Worm (Caenorhabditis elegans) whole organism, late embryonic: ENCODE results near the gene T25B9.2.

ENCODE experiments used
- F13H6.1 ChIP-seq: sonication (generic microtip); optimal IDR thresholded peaks from 2 replicates; lab custom pipeline; 2016; ENCODE audit warnings: missing genetic modification characterization, missing compliant biosample characterization
- K02D7.2 ChIP-seq: sonication (generic microtip); optimal IDR thresholded peaks from 2 replicates; lab custom pipeline; 2017; ENCODE audit warnings: mild to moderate bottlenecking, missing genetic modification characterization, missing compliant biosample characterization
- K09A11.1 ChIP-seq: sonication (generic microtip); optimal IDR thresholded peaks from 2 replicates; lab custom pipeline; 2017; ENCODE audit warnings: antibody characterized with exemption, mild to moderate bottlenecking, missing genetic modification characterization, missing compliant biosample characterization; ENCODE audit not compliant: insufficient read depth
- T23F11.4 ChIP-seq: fragments of 200-800 bp; sonication (Bioruptor generic); optimal IDR thresholded peaks from 2 replicates; lab custom pipeline; 2018; ENCODE audit warnings: mild to moderate bottlenecking, missing genetic modification characterization, missing compliant biosample characterization
- ama-1 ChIP-seq: fragments of 150-350 bp; optimal IDR thresholded peaks from 2 replicates; lab custom pipeline; 2014
- ceh-18 ChIP-seq: sonication (generic microtip); optimal IDR thresholded peaks from 2 replicates; lab custom pipeline; 2016; ENCODE audit warnings: missing genetic modification characterization, missing compliant biosample characterization
- ceh-19 ChIP-seq: fragments of 200-800 bp; sonication (Bioruptor generic); optimal IDR thresholded peaks from 2 replicates; lab custom pipeline; 2018; ENCODE audit warnings: mild to moderate bottlenecking, missing genetic modification characterization, missing compliant biosample characterization
- ceh-2 ChIP-seq: sonication (generic microtip); optimal IDR thresholded peaks from 2 replicates; lab custom pipeline; 2016; ENCODE audit warnings: missing genotype, missing genetic modification characterization, missing compliant biosample characterization
- ceh-22 ChIP-seq: sonication (generic microtip); optimal IDR thresholded peaks from 2 replicates; lab custom pipeline; 2017; ENCODE audit warnings: missing biosample characterization, missing genetic modification characterization
- ceh-30 ChIP-seq: fragments of 150-350 bp; optimal IDR thresholded peaks from 2 replicates; lab custom pipeline; 2014; ENCODE audit warnings: missing biosample characterization, missing genetic modification characterization
- ceh-31 ChIP-seq: sonication (generic microtip); optimal IDR thresholded peaks from 2 replicates; lab custom pipeline; 2016; ENCODE audit warnings: missing genetic modification characterization, missing compliant biosample characterization
- ceh-34 ChIP-seq: sonication (generic microtip); optimal IDR thresholded peaks from 2 replicates; lab custom pipeline; 2016; ENCODE audit warnings: mild to moderate bottlenecking, missing genetic modification characterization, missing compliant biosample characterization
- ceh-48 ChIP-seq: sonication (generic microtip); optimal IDR thresholded peaks from 2 replicates; lab custom pipeline; 2016; ENCODE audit warnings: missing genetic modification characterization, inconsistent platforms, missing compliant biosample characterization
- che-1 ChIP-seq: sonication (generic microtip); optimal IDR thresholded peaks from 2 replicates; lab custom pipeline; 2016; ENCODE audit warnings: mild to moderate bottlenecking, missing genetic modification characterization, missing compliant biosample characterization
- dmd-4 ChIP-seq: sonication (generic microtip); optimal IDR thresholded peaks from 2 replicates; lab custom pipeline; 2016; ENCODE audit warnings: borderline replicate concordance, missing genetic modification characterization, missing compliant biosample characterization
- dve-1 ChIP-seq: sonication (generic microtip); optimal IDR thresholded peaks from 2 replicates; lab custom pipeline; 2017; ENCODE audit warnings: antibody characterized with exemption, mild to moderate bottlenecking, missing genetic modification characterization, missing compliant biosample characterization
- elt-2 ChIP-seq: sonication (generic microtip); optimal IDR thresholded peaks from 2 replicates; lab custom pipeline; 2016; ENCODE audit warnings: missing genetic modification reagents, missing genetic modification characterization, missing compliant biosample characterization
- eyg-1 ChIP-seq: sonication (generic microtip); optimal IDR thresholded peaks from 2 replicates; lab custom pipeline; 2016; ENCODE audit warnings: missing genotype, missing genetic modification characterization, missing compliant biosample characterization
- fax-1 ChIP-seq: sonication (generic microtip); optimal IDR thresholded peaks from 2 replicates; lab custom pipeline; 2016; ENCODE audit warnings: missing genotype, missing genetic modification characterization, missing compliant biosample characterization
- fkh-10 ChIP-seq: fragments of 150-350 bp; optimal IDR thresholded peaks from 2 replicates; lab custom pipeline; 2014; ENCODE audit warnings: missing biosample characterization, missing genetic modification reagents, missing genetic modification characterization
- gmeb-2 ChIP-seq: sonication (generic microtip); optimal IDR thresholded peaks from 2 replicates; lab custom pipeline; 2016; ENCODE audit warnings: missing genetic modification characterization, inconsistent platforms, missing compliant biosample characterization
- hlh-13 ChIP-seq: fragments of 200-800 bp; sonication (Bioruptor generic); optimal IDR thresholded peaks from 2 replicates; lab custom pipeline; 2018; ENCODE audit warnings: mild to moderate bottlenecking, missing genetic modification characterization, missing compliant biosample characterization
- hlh-15 ChIP-seq: sonication (generic microtip); optimal IDR thresholded peaks from 2 replicates; lab custom pipeline; 2016; ENCODE audit warnings: missing genetic modification characterization, missing compliant biosample characterization
- hlh-30 ChIP-seq: sonication (generic microtip); optimal IDR thresholded peaks from 2 replicates; lab custom pipeline; 2017; ENCODE audit warnings: antibody characterized with exemption, missing genetic modification characterization, missing compliant biosample characterization; ENCODE audit not compliant: insufficient read depth
- lin-11 ChIP-seq: fragments of 200-800 bp; sonication (Bioruptor generic); optimal IDR thresholded peaks from 2 replicates; lab custom pipeline; 2018; ENCODE audit warnings: mild to moderate bottlenecking, missing genetic modification characterization, missing compliant biosample characterization
- nhr-232 ChIP-seq: sonication (generic microtip); optimal IDR thresholded peaks from 2 replicates; lab custom pipeline; 2016; ENCODE audit warnings: missing genetic modification characterization, missing compliant biosample characterization
- npax-4 ChIP-seq: sonication (generic microtip); optimal IDR thresholded peaks from 2 replicates; lab custom pipeline; 2016; ENCODE audit warnings: missing genetic modification characterization, missing compliant biosample characterization
- pag-3 ChIP-seq: sonication (generic microtip); optimal IDR thresholded peaks from 2 replicates; lab custom pipeline; 2016; ENCODE audit warnings: missing compliant biosample characterization, missing genetic modification characterization, borderline replicate concordance
- pha-2 ChIP-seq: sonication (generic microtip); optimal IDR thresholded peaks from 2 replicates; lab custom pipeline; 2017; ENCODE audit warnings: mild to moderate bottlenecking, missing genetic modification characterization, missing compliant biosample characterization
- pha-4 ChIP-seq: fragments of 150-350 bp; optimal IDR thresholded peaks from 2 replicates; lab custom pipeline; 2018; ENCODE audit warnings: missing biosample characterization, missing genetic modification reagents, missing genetic modification characterization
- pros-1 ChIP-seq: fragments of 150-350 bp; optimal IDR thresholded peaks from 2 replicates; lab custom pipeline; 2014; ENCODE audit warnings: missing biosample characterization, missing genetic modification reagents, missing genetic modification characterization
- rnt-1 ChIP-seq: sonication (generic microtip); optimal IDR thresholded peaks from 2 replicates; lab custom pipeline; 2016; ENCODE audit warnings: missing genetic modification characterization, missing compliant biosample characterization
- sox-4 ChIP-seq: sonication (generic microtip); optimal IDR thresholded peaks from 2 replicates; lab custom pipeline; 2017; ENCODE audit warnings: mild to moderate bottlenecking, missing genetic modification characterization, inconsistent platforms, missing compliant biosample characterization
- tbx-7 ChIP-seq: sonication (generic microtip); optimal IDR thresholded peaks from 2 replicates; lab custom pipeline; 2016; ENCODE audit warnings: missing genotype, missing genetic modification characterization, missing compliant biosample characterization
- ttx-3 ChIP-seq: sonication (generic microtip); optimal IDR thresholded peaks from 2 replicates; lab custom pipeline; 2016; ENCODE audit warnings: missing genetic modification reagents, missing genetic modification characterization, missing compliant biosample characterization
- unc-3 ChIP-seq, 2 experiments: fragments of 200-800 bp in 1 of 2; sonication (Bioruptor generic) in 1 of 2; sonication (generic microtip) in 1 of 2; conservative IDR thresholded peaks in 1 of 2; optimal IDR thresholded peaks in 1 of 2; 2 replicates each; pipeline versions ENCODE4 v1.3.6 to Lab custom; 2016 to 2022; ENCODE audit warnings: missing compliant biosample characterization in 2 of 2, missing genetic modification characterization in 2 of 2, missing genetic modification reagents in 1 of 2
- unc-55 ChIP-seq: sonication (generic microtip); optimal IDR thresholded peaks from 2 replicates; lab custom pipeline; 2017; ENCODE audit warnings: missing biosample characterization, missing genetic modification reagents, missing genetic modification characterization
- unc-86 ChIP-seq: sonication (generic microtip); optimal IDR thresholded peaks from 2 replicates; lab custom pipeline; 2016; ENCODE audit warnings: missing genetic modification characterization, missing compliant biosample characterization

The T25B9.2 gene

DNA sequence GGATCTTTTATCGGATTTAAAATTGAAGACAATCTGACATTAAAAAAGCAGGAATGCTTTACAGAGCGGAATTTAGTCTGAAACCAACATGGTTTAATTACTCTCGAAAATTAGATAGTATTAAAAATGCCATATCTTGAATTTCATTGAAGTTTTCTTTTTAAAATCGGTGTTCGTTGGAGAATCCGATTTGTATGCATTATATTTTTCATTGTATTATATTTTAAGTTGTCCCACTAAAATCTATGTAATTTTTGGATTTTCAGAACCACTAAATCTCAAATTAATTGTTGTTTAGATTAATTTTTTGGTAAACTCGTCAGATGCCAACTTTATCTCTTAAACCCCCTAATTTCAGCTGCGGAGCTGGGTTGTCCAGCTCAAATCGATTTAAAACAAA is 26.9 kb upstream of the T25B9.2 start:
- TF ChIP-seq T23F11.4 (no peak), ceh-18 (tag; lab: Kevin White, UChicago) (no peak), ceh-34 (no peak), npax-4 (no peak), sox-4 (tag; lab: Kevin White, UChicago) (no peak), fkh-10 (GFP tag; lab: Kevin White, UChicago) (no peak), unc-3 (GFP tag; conservative IDR thresholded peaks at IDR 0.05; lab: Robert Waterston, UW) (no peak), unc-3 (tag; optimal IDR thresholded peaks at IDR 0.05; lab: Kevin White, UChicago) (no peak), unc-55 (no peak), ceh-2 (no peak), tbx-7 (tag; lab: Kevin White, UChicago) (no peak), unc-86 (tag; lab: Kevin White, UChicago) (no peak), nhr-232 (tag; lab: Kevin White, UChicago) (no peak), pha-4 (tag; lab: Kevin White, UChicago) (no peak), gmeb-2 (tag; lab: Kevin White, UChicago) (no peak), ceh-30 (tag; lab: Kevin White, UChicago) (no peak), eyg-1 (tag; lab: Kevin White, UChicago) (no peak)

DNA sequence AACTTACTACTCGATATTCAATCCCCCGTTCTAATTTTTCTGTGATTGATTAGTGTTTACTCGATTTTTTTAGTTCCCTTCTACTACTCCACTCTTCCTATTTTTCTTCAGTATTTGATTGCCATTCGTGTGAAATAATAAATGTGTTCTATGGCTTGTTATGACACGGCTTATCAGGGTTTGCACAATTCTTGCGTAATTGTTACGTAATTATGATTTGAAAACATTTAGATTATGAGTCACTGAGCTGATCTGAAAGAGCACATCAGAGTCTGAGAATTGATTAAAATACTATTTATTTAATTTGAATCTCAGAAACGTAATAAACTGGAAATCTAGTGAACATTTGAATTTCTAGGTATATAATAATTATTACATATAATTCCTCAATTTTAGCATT is 26.0 kb upstream of the T25B9.2 start:
- TF ChIP-seq elt-2 (tag; lab: Kevin White, UChicago): peak; percentile 89
- no peak for TF ChIP-seq hlh-13 (GFP tag; lab: Kevin White, UChicago)
- TF ChIP-seq ceh-22 (tag; lab: Kevin White, UChicago): no peak
- no peak for TF ChIP-seq dmd-4 (tag; lab: Kevin White, UChicago)

DNA sequence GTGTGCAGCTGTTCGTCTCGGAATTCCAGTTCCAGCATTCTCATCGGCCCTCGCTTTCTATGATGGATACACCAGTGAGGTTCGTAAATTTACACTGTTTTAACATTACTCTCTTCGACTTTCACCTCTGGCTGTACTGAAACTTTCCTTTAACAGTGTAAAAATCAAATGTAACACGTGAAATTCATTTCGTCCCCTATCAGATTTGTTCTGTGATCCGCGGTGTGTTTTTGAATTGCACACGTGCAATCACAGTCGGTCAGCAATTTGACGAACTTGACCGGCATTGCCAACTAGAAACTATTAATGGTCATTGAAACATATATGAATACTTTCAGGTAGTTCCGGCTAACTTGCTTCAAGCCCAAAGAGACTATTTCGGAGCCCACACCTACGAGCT is 25.4 kb upstream of the T25B9.2 start:
- no peak for TF ChIP-seq hlh-30 (tag; lab: Kevin White, UChicago)
- TF ChIP-seq K09A11.1 (tag; lab: Kevin White, UChicago): no peak
- TF ChIP-seq ceh-31 (tag; lab: Kevin White, UChicago): no peak

DNA sequence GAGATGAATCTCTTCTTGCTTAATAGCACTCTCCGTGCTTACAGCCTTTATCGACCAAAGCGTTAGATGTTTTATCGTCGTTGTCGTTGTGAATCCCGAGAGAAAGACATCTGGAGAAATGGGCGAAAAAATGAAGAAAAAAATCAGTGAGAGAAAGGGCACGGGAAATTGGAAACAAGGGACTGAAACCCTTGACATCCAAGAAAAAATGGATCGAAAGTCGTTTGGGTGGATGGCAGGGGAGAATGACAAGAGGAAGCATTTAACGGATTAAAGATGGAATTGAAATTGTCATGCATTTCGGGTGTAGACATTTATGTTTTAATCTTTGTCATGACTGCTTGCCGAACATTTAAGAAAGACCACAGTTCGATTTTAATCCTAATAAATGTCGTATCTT is 22.2 kb upstream of the T25B9.2 start, which contains the start of gene inpp-1:
inpp-1 (minus strand) TSS at position 101 of the 400 bp plus-strand sequence.
- TF ChIP-seq ceh-48 (tag; lab: Kevin White, UChicago): no peak
- TF ChIP-seq pros-1 (tag; lab: Kevin White, UChicago): no peak
- TF ChIP-seq lin-11 (tag; lab: Kevin White, UChicago): no peak
- TF ChIP-seq rnt-1 (tag; lab: Kevin White, UChicago): no peak
- no peak for TF ChIP-seq dmd-4 (tag; lab: Kevin White, UChicago)
- TF ChIP-seq hlh-15 (tag; lab: Kevin White, UChicago): no peak
- TF ChIP-seq pha-4 (tag; lab: Kevin White, UChicago): no peak
- TF ChIP-seq pha-2: no peak
- TF ChIP-seq unc-3 (GFP tag; conservative IDR thresholded peaks at IDR 0.05; lab: Robert Waterston, UW): no peak
- TF ChIP-seq unc-3 (tag; optimal IDR thresholded peaks at IDR 0.05; lab: Kevin White, UChicago): no peak
- TF ChIP-seq ceh-22 (tag; lab: Kevin White, UChicago): no peak
- TF ChIP-seq K02D7.2 (tag; lab: Kevin White, UChicago): no peak
- no peak for TF ChIP-seq ama-1 (lab: Kevin White, UChicago)
- no peak for TF ChIP-seq ttx-3 (tag; lab: Kevin White, UChicago)
- TF ChIP-seq, all 69 proteins: peak for 0

DNA sequence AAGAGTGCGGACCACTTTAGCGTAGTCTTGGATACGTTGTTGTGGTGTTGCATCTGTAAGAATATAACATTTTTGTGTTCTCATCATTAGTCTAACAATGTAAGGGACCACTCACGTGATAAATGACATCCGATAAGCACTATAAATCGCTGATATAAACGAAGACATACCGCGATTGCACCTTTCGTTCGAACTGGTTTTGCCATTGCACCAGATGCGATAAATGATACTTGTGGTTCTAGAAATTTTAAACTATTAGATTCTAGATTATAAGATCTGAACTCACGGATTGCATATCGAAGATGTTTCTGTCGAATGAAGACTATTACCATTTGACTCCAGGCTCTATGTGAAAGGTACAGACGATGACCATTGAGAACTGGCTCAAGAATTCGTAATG is 19.7 kb upstream of the T25B9.2 start:
- TF ChIP-seq pag-3 (tag; lab: Kevin White, UChicago): no peak
- no peak for TF ChIP-seq npax-4
- no peak for TF ChIP-seq unc-86 (tag; lab: Kevin White, UChicago)
- no peak for TF ChIP-seq pha-4 (tag; lab: Kevin White, UChicago)
- no peak for TF ChIP-seq F13H6.1 (tag; lab: Kevin White, UChicago)
- no peak for TF ChIP-seq ama-1 (lab: Kevin White, UChicago)
- no peak for TF ChIP-seq dve-1 (tag; lab: Kevin White, UChicago)
- TF ChIP-seq ceh-19 (GFP tag; lab: Kevin White, UChicago): no peak
- TF ChIP-seq unc-55: no peak
- TF ChIP-seq che-1 (tag; lab: Kevin White, UChicago): no peak
- TF ChIP-seq fax-1: no peak
